Worm (Caenorhabditis elegans): ENCODE results near the gene tsp-13.

tsp-13 gene

ce11 chrV:19201190-19201589 is 47.3 kb downstream of the tsp-13 start:
- TF ChIP-seq zfh-2 (GFP tag; conservative IDR thresholded peaks at IDR 0.05) (peak; percentile 51; the same call in 1 of the 2 replicates), ztf-26 (tag; optimal IDR thresholded peaks at IDR 0.05) (no peak), atf-7 (tag; optimal IDR thresholded peaks at IDR 0.05) (no peak), F23B12.7 (tag; optimal IDR thresholded peaks at IDR 0.05; ENCODE audit: insufficient read depth) (no peak), hlh-26 (GFP tag; conservative IDR thresholded peaks at IDR 0.05) (no peak)

ce11 chrV:19202800-19203199 is 48.9 kb downstream of the tsp-13 start:
- TF ChIP-seq B0035.1 (tag; optimal IDR thresholded peaks at IDR 0.05) (no peak), rcor-1 (GFP tag; IDR thresholded peaks at IDR 0.05) (no peak), attf-6 (GFP tag; IDR thresholded peaks at IDR 0.05) (no peak), egrh-3 (GFP tag; IDR thresholded peaks at IDR 0.05) (peak; percentile 83; the same call in 1 of the 2 replicates), T07F8.4 (tag; optimal IDR thresholded peaks at IDR 0.05) (no peak), Y79H2A.3 (GFP tag; conservative IDR thresholded peaks at IDR 0.05) (no peak), F39B2.1 (GFP tag; IDR thresholded peaks at IDR 0.05) (no peak), hmg-1.2 (GFP tag; IDR thresholded peaks at IDR 0.05) (no peak), Y53G8AR.9 (GFP tag; conservative IDR thresholded peaks at IDR 0.05) (0 out of 2 replicates have a peak, but pooled peaks have one; percentile 32), ztf-22 (GFP tag; optimal IDR thresholded peaks at IDR 0.05) (no peak), somi-1 (GFP tag; optimal IDR thresholded peaks at IDR 0.05) (no peak), sdz-38 (tag; optimal IDR thresholded peaks at IDR 0.05) (no peak), F23B12.7 (tag; optimal IDR thresholded peaks at IDR 0.05; ENCODE audit: insufficient read depth) (no peak), rec-8 (tag; optimal IDR thresholded peaks at IDR 0.05) (no peak), zfh-2 (GFP tag; conservative IDR thresholded peaks at IDR 0.05) (peak; percentile 82), F10E7.11 (tag; optimal IDR thresholded peaks at IDR 0.05) (no peak), ceh-40 (GFP tag; IDR thresholded peaks at IDR 0.05) (no peak), attf-3 (GFP tag; conservative IDR thresholded peaks at IDR 0.05) (no peak), nhr-27 (tag; optimal IDR thresholded peaks at IDR 0.05) (no peak), C17E4.6 (GFP tag; IDR thresholded peaks at IDR 0.05) (no peak), rpc-1 (optimal IDR thresholded peaks at IDR 0.05) (no peak), rpc-1 (tag; optimal IDR thresholded peaks at IDR 0.05) (no peak), nfya-1 (tag; optimal IDR thresholded peaks at IDR 0.05; ENCODE audit: borderline replicate concordance, insufficient read depth) (no peak), F57A8.1 (GFP tag; optimal IDR thresholded peaks at IDR 0.05) (no peak), ztf-28 (GFP tag; IDR thresholded peaks at IDR 0.05) (no peak)

- TF ChIP-seq F10E7.11 (tag; optimal IDR thresholded peaks at IDR 0.05) (no peak), K12H6.12 (tag; optimal IDR thresholded peaks at IDR 0.05) (no peak), nhr-80 (tag; optimal IDR thresholded peaks at IDR 0.05) (peak; percentile 36), hsf-1 (GFP tag; IDR thresholded peaks at IDR 0.05) (0 out of 2 replicates have a peak, but pooled peaks have one; percentile 36), sea-2 (GFP tag; IDR thresholded peaks at IDR 0.05) (no peak), let-526 (GFP tag; IDR thresholded peaks at IDR 0.05) (no peak), ekl-4 (GFP tag; IDR thresholded peaks at IDR 0.05) (no peak), F52B5.7 (tag; optimal IDR thresholded peaks at IDR 0.05) (no peak), T26A5.8 (tag; optimal IDR thresholded peaks at IDR 0.05) (no peak), let-607 (tag; optimal IDR thresholded peaks at IDR 0.05) (peak; percentile 8 to 24), ceh-58 (GFP tag; IDR thresholded peaks at IDR 0.05) (no peak), ztf-18 (tag; optimal IDR thresholded peaks at IDR 0.05) (no peak), him-1 (tag; optimal IDR thresholded peaks at IDR 0.05) (no peak), K11D2.4 (GFP tag; IDR thresholded peaks at IDR 0.05) (no peak), nfyb-1 (GFP tag; IDR thresholded peaks at IDR 0.05) (no peak)
Observed at ce11 chrV:19203299-19203698, 49.4 kb downstream of the tsp-13 start, which contains the start of gene Y39B6A.1. Gene Y39B6A.1 (minus strand): TSS chrV:19203607.

Measured in whole organism, young adult.